Worm (Caenorhabditis elegans) whole organism, L1 larva: Measurements from ENCODE around the gene nstp-6.

Experiments
- ces-1 ChIP-seq: fragments of 150-350 bp; optimal IDR thresholded peaks from 2 replicates; lab custom pipeline; 2014; ENCODE audit warnings: missing biosample characterization, missing genetic modification reagents, missing genetic modification characterization
- egl-13 ChIP-seq: sonication (generic microtip); optimal IDR thresholded peaks from 2 replicates; lab custom pipeline; 2016; ENCODE audit warnings: missing genotype, missing genetic modification reagents, missing genetic modification characterization, missing compliant biosample characterization
- egl-27 ChIP-seq, 2 experiments: fragments of 150-350 bp in 1 of 2; sonication (generic microtip); optimal IDR thresholded peaks; 3 replicates each; lab custom pipeline; 2017 to 2018; ENCODE audit warnings: missing biosample characterization in 2 of 2, missing genetic modification characterization in 2 of 2, missing genetic modification reagents in 2 of 2
- nhr-12 ChIP-seq: sonication (generic microtip); optimal IDR thresholded peaks from 2 replicates; lab custom pipeline; 2017; ENCODE audit warnings: missing biosample characterization, missing genetic modification characterization
- tbx-2 ChIP-seq: sonication (generic microtip); optimal IDR thresholded peaks from 2 replicates; lab custom pipeline; 2016; ENCODE audit warnings: missing genetic modification characterization, missing compliant biosample characterization
- unc-130 ChIP-seq: fragments of 150-350 bp; optimal IDR thresholded peaks from 2 replicates; lab custom pipeline; 2017; ENCODE audit warnings: missing biosample characterization, missing genetic modification characterization, inconsistent platforms

ce11 chrIV:3570612-3571011 lies 23.2 kb upstream of the nstp-6 start:
- TF ChIP-seq egl-13 (tag; lab: Kevin White, UChicago), result no peak
- no peak for TF ChIP-seq nhr-12
- no peak for TF ChIP-seq ces-1
- no peak for TF ChIP-seq tbx-2
- TF ChIP-seq egl-27 (tag; optimal IDR thresholded peaks at IDR 0.05; lab: Kevin White, UChicago), result no peak
- no peak for TF ChIP-seq unc-130
